Worm (Caenorhabditis elegans) whole organism, L4/young adult: ENCODE data around the gene egg-3.

ENCODE experiments used
- W03F9.2 ChIP-seq: fragments of 150-350 bp; optimal IDR thresholded peaks from 2 replicates; lab custom pipeline; 2014; ENCODE audit warnings: missing biosample characterization, missing genetic modification characterization
- dao-5 ChIP-seq: sonication (generic microtip); optimal IDR thresholded peaks from 2 replicates; lab custom pipeline; 2016; ENCODE audit warnings: missing genotype, missing genetic modification characterization, moderate library complexity, missing compliant biosample characterization
- him-1 ChIP-seq: sonication (generic microtip); optimal IDR thresholded peaks from 2 replicates; lab custom pipeline; 2016; ENCODE audit warnings: missing genotype, missing genetic modification reagents, missing genetic modification characterization, missing compliant biosample characterization

egg-3 gene

DNA sequence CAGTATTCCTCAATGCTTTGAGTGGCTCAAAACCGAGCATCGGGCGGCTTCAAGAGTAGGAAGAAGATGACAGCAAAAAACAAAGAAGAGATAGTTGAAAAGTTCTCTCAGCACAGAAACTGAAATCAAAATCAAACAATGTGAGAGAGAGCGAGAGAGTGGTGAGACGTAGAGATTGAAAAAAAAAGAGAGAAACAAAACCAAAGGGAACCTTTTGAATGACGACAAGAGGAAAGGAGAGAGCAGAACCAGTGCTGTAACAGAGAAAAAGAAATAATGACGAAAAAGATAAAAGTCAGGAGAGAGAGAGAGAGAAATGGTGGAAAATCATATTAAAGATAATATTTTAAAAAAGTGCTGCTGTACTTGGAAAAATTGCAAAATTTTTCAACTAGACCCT lies 17.0 kb downstream of the egg-3 start:
- TF ChIP-seq W03F9.2 (tag; lab: Kevin White, UChicago) (no peak), him-1 (tag; lab: Kevin White, UChicago) (no peak), dao-5 (tag; lab: Kevin White, UChicago) (no peak)

DNA sequence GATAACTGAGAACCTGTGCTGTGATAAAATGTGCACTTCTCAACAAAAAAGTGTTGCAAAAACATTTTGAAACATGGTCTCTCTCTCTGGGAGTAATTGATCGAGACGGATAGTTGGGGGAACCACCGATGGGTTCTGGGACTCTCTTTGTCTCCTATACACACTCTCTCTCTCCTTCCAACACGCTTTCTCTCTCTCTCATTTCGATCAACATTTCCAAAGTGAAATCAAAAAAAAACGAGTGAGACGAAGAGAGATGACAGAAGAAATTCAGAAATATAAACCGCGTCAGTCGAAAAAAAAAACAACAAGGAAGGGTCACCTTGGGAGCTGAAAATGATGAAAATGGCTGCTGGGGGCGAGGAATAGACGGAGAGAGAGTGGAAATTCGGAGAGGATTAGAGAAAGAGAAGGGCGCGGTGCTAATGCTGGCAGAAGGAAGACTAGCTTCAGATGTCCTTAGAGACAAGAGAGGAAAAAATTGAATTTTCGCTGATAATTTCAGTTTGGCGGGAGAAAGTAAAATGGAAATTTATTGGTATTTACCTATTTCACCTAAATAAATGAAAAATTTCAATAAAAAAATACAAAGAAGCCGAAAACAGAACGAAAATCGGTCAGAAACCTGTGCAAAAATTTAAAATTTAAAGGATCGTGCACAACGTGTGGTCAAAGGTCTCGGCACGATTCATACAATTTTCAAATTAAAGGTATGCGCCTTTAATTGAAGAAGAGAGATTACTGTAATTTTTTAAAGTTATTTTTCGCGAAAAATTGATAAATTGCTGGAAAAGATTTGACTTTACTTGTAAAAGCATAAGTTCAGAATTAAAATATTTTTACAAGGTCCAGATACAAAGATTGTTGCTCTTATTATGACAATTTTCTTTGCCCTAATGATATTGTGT lies 21.2 kb downstream of the egg-3 start:
- TF ChIP-seq dao-5 (tag; lab: Kevin White, UChicago) = no peak
- no peak for TF ChIP-seq him-1 (tag; lab: Kevin White, UChicago)
- TF ChIP-seq W03F9.2 (tag; lab: Kevin White, UChicago) = no peak

DNA sequence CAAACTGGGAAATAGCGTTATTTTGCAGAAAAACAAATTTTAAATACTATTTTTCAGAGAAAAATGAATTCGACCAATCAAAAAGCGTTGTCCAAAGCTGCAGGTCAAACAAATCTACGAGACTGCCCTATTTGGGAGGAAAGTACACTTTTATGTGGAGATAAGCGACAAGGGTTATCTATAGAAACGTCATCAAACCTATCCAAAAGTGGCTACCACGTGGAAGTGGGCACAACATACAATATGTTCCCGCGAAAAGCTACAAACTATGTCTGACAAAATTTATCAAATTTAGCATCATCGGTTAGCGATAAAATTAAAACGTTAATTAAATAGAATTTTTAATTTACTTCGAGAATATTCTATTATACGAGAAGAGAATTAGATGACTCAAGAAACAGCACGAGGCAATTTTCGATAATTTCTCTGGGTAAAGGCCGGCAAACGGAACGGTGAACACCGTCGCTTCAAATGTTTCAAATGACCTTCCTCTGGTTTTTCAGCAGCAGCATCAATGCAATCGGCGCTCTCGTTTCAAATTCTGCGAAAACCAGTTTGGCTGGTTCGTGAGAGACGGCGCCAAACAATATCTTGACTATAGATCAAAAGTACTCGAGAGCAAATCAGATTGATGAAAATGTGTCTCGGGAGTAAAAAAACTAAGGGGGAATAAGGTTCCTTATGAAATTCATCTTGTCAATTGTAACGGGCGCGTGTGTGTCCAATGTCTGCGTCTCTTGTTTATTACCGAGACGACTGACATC lies 22.3 kb downstream of the egg-3 start:
- TF ChIP-seq dao-5 (tag; lab: Kevin White, UChicago) (no peak), him-1 (tag; lab: Kevin White, UChicago) (no peak), W03F9.2 (tag; lab: Kevin White, UChicago) (no peak)

DNA sequence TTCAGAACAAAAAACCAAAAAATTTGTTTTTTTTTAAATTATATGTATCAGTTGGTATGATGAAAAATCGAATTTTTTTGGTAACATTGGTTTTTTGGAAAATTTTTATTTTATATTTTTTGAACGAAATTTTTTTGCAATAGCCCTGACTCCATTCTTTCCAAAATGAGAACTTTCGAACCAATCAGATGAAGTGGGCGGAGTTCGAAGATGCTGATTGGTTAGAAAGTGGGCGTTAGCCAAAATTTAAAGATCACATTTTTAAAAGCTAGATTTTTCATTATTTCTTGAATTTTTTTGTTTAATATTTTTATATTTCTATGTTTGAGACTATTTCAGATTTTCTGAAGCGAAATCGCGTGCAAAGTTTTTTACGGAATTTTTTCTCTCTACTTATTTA lies 22.9 kb downstream of the egg-3 start:
- TF ChIP-seq him-1 (tag; lab: Kevin White, UChicago) (no peak), dao-5 (tag; lab: Kevin White, UChicago) (no peak), W03F9.2 (tag; lab: Kevin White, UChicago) (no peak)

DNA sequence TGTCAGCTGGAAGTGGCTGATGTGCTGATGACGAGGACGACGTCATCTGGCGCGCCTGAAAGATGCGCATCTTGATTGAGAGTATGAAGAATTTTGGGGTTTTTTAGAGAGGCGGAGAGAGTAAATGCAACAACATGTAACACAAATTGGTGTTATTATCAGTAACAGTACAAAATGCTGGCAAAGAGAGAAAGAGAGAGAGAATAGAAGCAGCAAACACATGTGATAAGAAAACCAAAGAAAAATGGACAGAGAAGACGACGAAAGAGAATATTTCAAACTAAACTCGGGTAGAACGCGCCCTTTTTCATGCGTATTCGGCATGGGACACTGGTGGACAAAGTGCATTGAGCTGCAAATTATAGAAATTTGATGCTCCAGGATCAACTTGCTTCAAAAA lies 23.4 kb downstream of the egg-3 start, which contains the start of gene M106.3:
Gene M106.3 (minus strand): TSS at position 70 of the 400 bp plus-strand sequence.
- TF ChIP-seq W03F9.2 (tag; lab: Kevin White, UChicago) = no peak
- no peak for TF ChIP-seq him-1 (tag; lab: Kevin White, UChicago)

DNA sequence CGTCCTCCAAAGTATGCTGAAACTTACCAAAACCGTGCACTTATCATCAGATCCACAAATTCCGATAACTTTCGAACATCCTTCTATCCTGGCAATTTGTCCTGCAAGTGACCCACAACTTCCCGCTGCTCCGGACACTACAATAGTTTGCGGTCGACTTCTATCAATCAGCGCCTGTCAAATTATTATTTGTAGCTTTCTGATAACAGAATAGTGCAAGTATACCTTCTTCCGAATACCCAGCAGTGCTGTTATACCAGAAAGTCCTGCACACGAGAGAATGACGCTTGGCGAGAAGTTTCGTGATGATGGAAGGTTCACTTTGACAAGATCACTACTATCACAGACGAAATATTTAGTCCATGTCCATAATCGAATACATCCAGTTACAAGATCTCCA lies 24.9 kb downstream of the egg-3 start:
- TF ChIP-seq W03F9.2 (tag; lab: Kevin White, UChicago) (no peak), him-1 (tag; lab: Kevin White, UChicago) (no peak), dao-5 (tag; lab: Kevin White, UChicago) (no peak)

DNA sequence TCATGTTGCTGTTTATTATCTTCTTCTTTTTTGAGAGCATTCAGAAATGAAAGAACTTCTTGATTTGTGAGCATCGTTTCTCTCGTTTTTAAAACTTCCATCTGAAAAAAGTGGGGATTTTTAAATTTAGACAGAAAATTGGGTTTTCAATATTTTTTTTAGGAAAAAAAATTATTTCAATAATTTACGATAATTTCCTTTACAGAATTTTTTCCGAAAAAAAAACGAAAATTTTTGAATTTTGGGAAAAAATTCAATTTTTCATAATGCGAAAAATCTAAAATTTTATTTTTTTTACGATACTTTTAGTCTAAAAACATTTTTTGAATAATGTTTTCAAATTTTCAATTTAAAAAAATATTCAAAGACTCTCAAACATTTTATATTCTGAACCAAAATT lies 27.2 kb downstream of the egg-3 start, which contains the start of gene M106.7:
Gene M106.7 (minus strand): TSS at position 101 of the 400 bp plus-strand sequence.
- no peak for TF ChIP-seq dao-5 (tag; lab: Kevin White, UChicago)
- TF ChIP-seq W03F9.2 (tag; lab: Kevin White, UChicago) = no peak
- TF ChIP-seq him-1 (tag; lab: Kevin White, UChicago) = no peak

DNA sequence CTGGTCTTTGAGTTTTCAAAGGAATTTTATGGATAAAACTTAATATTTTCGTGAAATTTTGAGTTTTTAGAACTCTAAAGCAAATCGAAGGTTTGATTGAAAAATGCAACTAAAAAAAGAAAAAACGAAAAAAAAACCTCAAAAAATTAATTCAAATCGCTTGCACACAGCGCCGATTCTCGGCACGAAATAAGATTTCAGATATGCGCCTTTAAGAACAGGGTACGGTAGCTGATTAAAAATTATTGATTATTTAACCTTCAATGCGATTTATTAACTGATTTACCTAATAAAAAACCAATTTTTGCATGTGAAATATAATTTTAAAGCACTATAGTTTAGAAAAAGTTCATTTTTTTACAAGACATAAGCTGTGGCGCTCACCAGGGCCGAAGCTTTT lies 31.4 kb downstream of the egg-3 start:
- TF ChIP-seq W03F9.2 (tag; lab: Kevin White, UChicago) (no peak), dao-5 (tag; lab: Kevin White, UChicago) (no peak), him-1 (tag; lab: Kevin White, UChicago) (no peak)

DNA sequence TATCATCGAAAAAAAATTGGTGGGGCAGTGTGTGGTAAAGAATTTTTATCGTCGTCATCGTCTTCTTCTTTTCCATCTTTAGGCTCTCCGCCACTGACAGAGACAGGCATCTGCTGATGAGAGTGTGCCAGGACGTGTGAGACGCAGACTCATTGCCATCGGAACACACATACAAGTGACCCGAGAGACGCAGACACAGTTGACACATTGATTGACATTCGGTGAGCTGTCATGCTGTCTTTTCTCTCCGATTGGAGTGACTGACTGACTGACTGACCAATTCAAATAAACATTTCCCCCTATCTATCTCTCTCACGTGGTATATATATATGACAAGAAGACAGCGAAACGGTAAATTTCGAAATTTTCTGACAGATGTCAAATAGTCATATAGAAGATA lies 33.1 kb downstream of the egg-3 start:
- TF ChIP-seq W03F9.2 (tag; lab: Kevin White, UChicago) (no peak), him-1 (tag; lab: Kevin White, UChicago) (no peak), dao-5 (tag; lab: Kevin White, UChicago) (no peak)

DNA sequence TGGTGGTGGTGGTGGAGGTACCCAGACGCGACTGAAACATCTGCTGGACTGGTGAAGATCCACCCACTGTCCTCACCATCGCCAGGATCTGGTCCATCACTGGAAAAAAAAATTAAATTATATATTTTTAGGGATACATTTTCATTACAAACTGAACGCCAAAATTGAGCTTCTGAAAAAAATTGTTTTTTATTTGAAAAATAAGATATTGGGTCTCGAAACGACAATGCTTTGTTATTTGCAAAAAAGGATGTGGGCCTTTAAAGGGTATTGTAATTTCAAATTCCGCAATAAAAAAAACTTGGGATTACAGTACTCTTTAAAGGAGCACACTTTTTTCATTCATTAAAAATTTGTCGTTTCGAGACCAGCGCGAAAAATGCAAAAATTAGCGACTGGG lies 34.3 kb downstream of the egg-3 start, which contains the start of gene M106.2:
Gene M106.2 (minus strand): TSS at position 101 of the 400 bp plus-strand sequence.
- TF ChIP-seq him-1 (tag; lab: Kevin White, UChicago) (no peak), W03F9.2 (tag; lab: Kevin White, UChicago) (no peak), dao-5 (tag; lab: Kevin White, UChicago) (no peak)

DNA sequence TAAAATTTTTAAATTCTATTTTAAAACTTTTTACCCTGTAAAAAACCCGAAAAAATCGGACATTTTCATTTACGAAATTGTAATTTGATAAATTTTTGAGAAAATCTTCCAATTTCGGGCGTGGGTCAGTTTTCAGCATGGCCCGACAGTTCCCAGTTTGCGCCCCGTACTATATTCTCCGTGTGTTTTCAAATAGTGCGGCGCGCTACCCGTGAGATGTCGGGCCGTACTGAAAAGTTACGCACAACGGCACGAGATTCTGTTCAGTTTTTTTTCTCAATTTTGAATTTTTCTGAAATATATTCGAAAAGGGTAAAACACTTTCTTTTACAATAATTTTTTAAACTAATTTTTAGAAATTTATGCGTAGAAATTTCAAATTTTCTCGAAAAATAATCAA lies 37.2 kb downstream of the egg-3 start:
- TF ChIP-seq W03F9.2 (tag; lab: Kevin White, UChicago) (no peak), him-1 (tag; lab: Kevin White, UChicago) (no peak), dao-5 (tag; lab: Kevin White, UChicago) (no peak)

DNA sequence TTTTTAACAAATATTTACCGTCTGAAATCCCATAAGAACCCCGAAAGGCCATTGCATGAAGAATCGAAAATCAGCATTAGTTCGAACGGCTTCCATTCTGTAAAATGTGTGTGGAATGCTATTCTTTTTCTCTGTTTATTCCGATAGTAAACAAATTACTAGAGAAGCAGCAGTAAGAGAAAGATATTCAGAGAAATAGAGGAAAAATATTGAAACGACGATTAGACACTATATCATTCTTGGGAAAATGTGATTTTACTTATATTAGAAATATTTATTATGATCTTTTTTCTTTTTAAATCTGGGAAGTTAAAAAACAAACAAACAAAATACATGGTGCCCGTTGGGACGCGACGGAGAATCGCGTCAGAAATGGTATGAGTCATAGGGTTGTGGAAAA lies 40.7 kb downstream of the egg-3 start, which contains the start of gene M106.8:
Gene M106.8 (minus strand): TSS at position 101 of the 400 bp plus-strand sequence.
- TF ChIP-seq W03F9.2 (tag; lab: Kevin White, UChicago) (no peak), him-1 (tag; lab: Kevin White, UChicago) (no peak), dao-5 (tag; lab: Kevin White, UChicago) (no peak)

DNA sequence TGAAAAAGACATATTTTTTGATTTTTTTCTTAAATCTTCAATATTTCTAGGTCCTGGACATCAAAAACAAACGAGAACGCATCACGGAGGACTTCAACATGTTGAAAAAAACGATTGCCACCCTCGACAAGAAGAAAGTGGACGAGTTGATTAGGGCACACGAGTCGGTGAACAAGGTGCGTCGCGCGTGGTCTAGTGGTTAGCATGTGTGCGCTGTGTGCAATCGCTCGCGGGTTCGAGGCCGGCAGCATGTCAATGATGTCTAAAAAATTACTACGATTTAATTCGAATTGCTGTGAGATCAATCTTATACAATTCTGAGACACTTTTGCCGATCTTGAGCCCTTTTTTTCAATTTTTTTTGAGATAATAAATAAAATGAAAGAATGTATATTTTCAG lies 44.2 kb downstream of the egg-3 start:
- TF ChIP-seq dao-5 (tag; lab: Kevin White, UChicago) (peak; percentile 92), W03F9.2 (tag; lab: Kevin White, UChicago) (peak; percentile 57), him-1 (tag; lab: Kevin White, UChicago) (peak; percentile 95)
